Fruit fly (Drosophila melanogaster): ENCODE data around the gene CG16989.
A peak's percentile ranks its signal among the peaks of the same experiment; 100 is the strongest.

CG16989 gene

DNA sequence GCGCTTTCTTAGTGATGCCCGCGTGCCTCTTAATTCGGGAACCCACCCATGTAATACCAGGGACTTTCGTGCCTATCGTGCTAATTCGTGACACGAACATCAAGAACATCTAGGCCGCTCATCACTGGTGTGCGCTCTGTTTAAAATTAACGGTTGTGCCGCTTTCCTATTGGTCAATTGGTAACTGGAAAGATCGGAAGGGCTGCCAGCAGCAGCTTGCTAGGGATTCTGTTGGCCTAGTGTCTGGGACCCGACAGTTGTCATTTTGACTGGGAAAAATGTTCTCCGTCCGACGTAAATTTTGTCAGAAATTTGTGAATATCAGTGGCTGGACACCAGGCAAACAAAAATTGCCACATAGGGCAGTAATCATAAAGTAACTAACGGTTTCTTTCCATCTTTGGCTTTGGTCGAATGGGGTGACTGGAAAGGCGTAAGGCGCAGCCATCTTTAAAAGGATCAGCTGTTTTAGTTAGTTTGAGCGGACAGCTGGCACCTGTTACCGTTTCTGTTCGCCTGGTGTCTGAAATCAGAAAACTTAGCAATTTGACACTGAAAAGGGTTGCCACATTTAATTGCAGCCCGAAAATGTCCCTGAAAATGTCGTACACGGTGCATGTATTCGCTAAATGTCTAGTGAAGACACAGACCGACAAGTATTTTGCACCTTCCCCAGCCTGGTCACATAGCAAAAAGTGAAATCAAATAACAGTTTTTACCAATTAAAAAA lies 33.9 kb upstream of the CG16989 start, which contains the start of gene CG5273 (continued):
- TF ChIP-seq zen2 (GFP tag; IDR thresholded peaks at IDR 0.05; ENCODE audit: partially characterized antibody): peak; percentile 90
- peak; percentile 99 for TF ChIP-seq CG14710 (tag; optimal IDR thresholded peaks at IDR 0.05)
- no peak for TF ChIP-seq crol (GFP tag; IDR thresholded peaks at IDR 0.05)
- TF ChIP-seq CG31224 (GFP tag; IDR thresholded peaks at IDR 0.05): peak; percentile 98
- peak; percentile 84 for TF ChIP-seq CG10462 (GFP tag; optimal IDR thresholded peaks at IDR 0.05)
- peak; percentile 96 for TF ChIP-seq ftz-f1 (GFP tag; optimal IDR thresholded peaks at IDR 0.05)
- peak; percentile 37 for TF ChIP-seq CG12391 (tag; optimal IDR thresholded peaks at IDR 0.05)
- peak; percentile 7 for TF ChIP-seq CG12942 (GFP tag; optimal IDR thresholded peaks at IDR 0.05)
- no peak for TF ChIP-seq ham (GFP tag; IDR thresholded peaks at IDR 0.05)
- TF ChIP-seq prd (optimal IDR thresholded peaks at IDR 0.05): no peak
- peak; percentile 9; the same call in 1 of the 3 replicates for TF ChIP-seq prd (GFP tag; IDR thresholded peaks at IDR 0.05)
- peak; percentile 38; the same call in 2 of the 3 replicates for TF ChIP-seq CG17361 (GFP tag; IDR thresholded peaks at IDR 0.05)
- TF ChIP-seq CG17568 (GFP tag; optimal IDR thresholded peaks at IDR 0.05): no peak
- peak in 1 of 2 experiments; percentile 50 for TF ChIP-seq Pdp1 (GFP tag; optimal IDR thresholded peaks at IDR 0.05)
- peak; percentile 51 for TF ChIP-seq E2f2 (GFP tag; IDR thresholded peaks at IDR 0.05)
- peak; percentile 66 for TF ChIP-seq B-H2 (GFP tag; optimal IDR thresholded peaks at IDR 0.05)
- peak; percentile 73 for TF ChIP-seq NFAT (GFP tag; IDR thresholded peaks at IDR 0.05)
- no peak for TF ChIP-seq CG1233 (GFP tag; optimal IDR thresholded peaks at IDR 0.05)
- TF ChIP-seq Nf-YC (tag; optimal IDR thresholded peaks at IDR 0.05): peak; percentile 99
- TF ChIP-seq corto (GFP tag; optimal IDR thresholded peaks at IDR 0.05): no peak
- TF ChIP-seq CG18262 (tag; optimal IDR thresholded peaks at IDR 0.05): peak; percentile 45
- TF ChIP-seq CG15269 (tag; optimal IDR thresholded peaks at IDR 0.05): peak; percentile 2
- TF ChIP-seq CG10274 (GFP tag; optimal IDR thresholded peaks at IDR 0.05): no peak
- TF ChIP-seq CG1647 (GFP tag; optimal IDR thresholded peaks at IDR 0.05): no peak
- TF ChIP-seq slp2 (GFP tag; optimal IDR thresholded peaks at IDR 0.05): no peak
- peak; percentile 40 for TF ChIP-seq CG3995 (GFP tag; optimal IDR thresholded peaks at IDR 0.05)
- TF ChIP-seq Ada2b (GFP tag; IDR thresholded peaks at IDR 0.05): no peak
- no peak for TF ChIP-seq CG6272 (GFP tag; IDR thresholded peaks at IDR 0.05)
- peak in 1 of 2 experiments; percentile 79 for TF ChIP-seq tll (GFP tag; optimal IDR thresholded peaks at IDR 0.05)
- TF ChIP-seq exex (tag; optimal IDR thresholded peaks at IDR 0.05): peak; percentile 14
- peak; percentile 22; the same call in 1 of the 3 replicates for TF ChIP-seq zfh1 (GFP tag; IDR thresholded peaks at IDR 0.05)
- TF ChIP-seq CG14014 (GFP tag; IDR thresholded peaks at IDR 0.05): peak; percentile 25; the same call in 1 of the 2 replicates
- TF ChIP-seq Nf-YA (GFP tag; IDR thresholded peaks at IDR 0.05): 0 out of 2 replicates have a peak, but pooled peaks have one; percentile 32
- peak; percentile 78 for TF ChIP-seq Hmr (GFP tag; optimal IDR thresholded peaks at IDR 0.05)
- peak in 1 of 3 experiments; percentile 84 for TF ChIP-seq Stat92E (GFP tag; optimal IDR thresholded peaks at IDR 0.05)
- TF ChIP-seq CG13894 (tag; optimal IDR thresholded peaks at IDR 0.05): peak; percentile 63
- peak; percentile 95 for TF ChIP-seq abd-A (tag; optimal IDR thresholded peaks at IDR 0.05)
- TF ChIP-seq CG2712 (tag; optimal IDR thresholded peaks at IDR 0.05): peak; percentile 34
- peak; percentile 91 for TF ChIP-seq CG1603 (tag; optimal IDR thresholded peaks at IDR 0.05)
- TF ChIP-seq hkb (optimal IDR thresholded peaks at IDR 0.05): no peak
- no peak; the same call in 1 of the 2 replicates for TF ChIP-seq hkb (GFP tag; IDR thresholded peaks at IDR 0.05)
- peak; percentile 84 for TF ChIP-seq CG15514 (GFP tag; optimal IDR thresholded peaks at IDR 0.05)
- peak; percentile 97 for TF ChIP-seq Nf-YB (GFP tag; optimal IDR thresholded peaks at IDR 0.05)
- TF ChIP-seq sens (GFP tag): peak; percentile 91
- no peak for TF ChIP-seq fd64A (GFP tag; optimal IDR thresholded peaks at IDR 0.05)
- peak; percentile 96 for TF ChIP-seq pzg (GFP tag; optimal IDR thresholded peaks at IDR 0.05)
- no peak; the same call in 1 of the 2 replicates for TF ChIP-seq CG32532 (GFP tag; IDR thresholded peaks at IDR 0.05)
- peak; percentile 37; the same call in 1 of the 3 replicates for TF ChIP-seq so (GFP tag; IDR thresholded peaks at IDR 0.05)
